Fruit fly (Drosophila melanogaster): ENCODE results near the gene CG3407.

- TF ChIP-seq Dll (optimal IDR thresholded peaks at IDR 0.05) (no peak), psq (optimal IDR thresholded peaks at IDR 0.05) (no peak), usp (GFP tag; optimal IDR thresholded peaks at IDR 0.05) (no peak)
Measured at dm6 chr2L:3835221-3835620, 22.0 kb upstream of the CG3407 start.
